Fruit fly (Drosophila melanogaster) whole organism, embryonic: ENCODE results near the gene her.

Source experiments
- Atf6 ChIP-seq: fragments of 200-800 bp; sonication (Bioruptor generic); IDR thresholded peaks from 2 replicates; pipeline ENCODE4 v1.3.6; 2022; ENCODE audit warnings: missing biosample characterization, missing genetic modification characterization
- CG7839 ChIP-seq: fragments of 200-800 bp; sonication (Bioruptor generic); optimal IDR thresholded peaks from 3 replicates; lab custom pipeline; 2018; ENCODE audit warnings: missing biosample characterization, mild to moderate bottlenecking, missing genetic modification characterization, moderate library complexity
- Lim3 ChIP-seq: fragments of 200-800 bp; sonication (Bioruptor generic); IDR thresholded peaks from 2 replicates; pipeline ENCODE4 v1.3.6; 2022; ENCODE audit warnings: missing biosample characterization, missing genetic modification characterization
- Med ChIP-seq: fragments of 200-800 bp; sonication (Bioruptor generic); peaks from one replicate; lab custom pipeline; 2016; ENCODE audit warnings: missing biosample characterization, missing genetic modification characterization, mild to moderate bottlenecking, inconsistent platforms, moderate library complexity
- sqz ChIP-seq: fragments of 200-800 bp; sonication (Bioruptor generic); optimal IDR thresholded peaks from 3 replicates; lab custom pipeline; 2018; ENCODE audit warnings: missing biosample characterization, mild to moderate bottlenecking, missing genetic modification characterization

DNA sequence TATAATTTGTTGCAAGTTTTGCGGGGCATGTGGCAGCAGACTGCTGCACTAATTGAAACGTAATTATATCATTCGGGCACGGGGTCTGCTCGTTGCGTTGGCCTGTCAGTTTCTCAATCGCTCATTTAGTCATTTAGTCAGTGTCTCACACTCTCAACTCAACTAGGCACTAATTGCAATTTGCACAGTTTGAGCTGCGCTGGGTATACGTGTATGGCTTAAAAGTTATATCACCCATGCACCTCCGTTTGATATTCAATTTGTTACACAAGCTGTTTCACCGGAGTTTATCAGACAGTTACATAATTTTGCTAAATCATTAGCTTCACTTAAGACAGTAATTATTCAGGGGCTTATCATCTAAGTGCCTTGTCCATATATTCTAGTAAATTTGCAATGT is 49.0 kb upstream of the her start:
- TF ChIP-seq Atf6 (GFP tag; lab: Robert Waterston, UW) = no peak
- no peak for TF ChIP-seq sqz (GFP tag; lab: Kevin White, UChicago)
- TF ChIP-seq CG7839 (tag; lab: Kevin White, UChicago) = no peak
- no peak for TF ChIP-seq Lim3
- TF ChIP-seq Med (GFP tag; lab: Kevin White, UChicago) = peak; percentile 51
